Worm (Caenorhabditis elegans) whole organism, L1 larva: ENCODE measurements around the gene scl-3.

Experiments
- C16A3.4 ChIP-seq: fragments of 150-350 bp; optimal IDR thresholded peaks from 2 replicates; lab custom pipeline; 2014; ENCODE audit warnings: missing biosample characterization, missing genetic modification characterization
- F16B12.6 ChIP-seq: fragments of 150-350 bp; optimal IDR thresholded peaks from 2 replicates; lab custom pipeline; 2014; ENCODE audit warnings: missing biosample characterization, missing genetic modification characterization
- aha-1 ChIP-seq: fragments of 150-350 bp; optimal IDR thresholded peaks from 2 replicates; lab custom pipeline; 2014; ENCODE audit warnings: missing biosample characterization, missing genetic modification characterization
- alr-1 ChIP-seq: fragments of 200-800 bp; sonication (Bioruptor generic); optimal IDR thresholded peaks from 2 replicates; lab custom pipeline; 2018; ENCODE audit warnings: borderline replicate concordance, mild to moderate bottlenecking, missing genetic modification characterization, missing compliant biosample characterization
- ama-1 ChIP-seq: fragments of 150-350 bp; optimal IDR thresholded peaks from 2 replicates; lab custom pipeline; 2014
- blmp-1 ChIP-seq: fragments of 150-350 bp; optimal IDR thresholded peaks from 2 replicates; lab custom pipeline; 2014; ENCODE audit warnings: missing biosample characterization, missing genetic modification characterization
- ceh-63 ChIP-seq: fragments of 200-800 bp; sonication (Bioruptor generic); optimal IDR thresholded peaks from 2 replicates; lab custom pipeline; 2018; ENCODE audit warnings: mild to moderate bottlenecking, missing genetic modification characterization, missing compliant biosample characterization
- dpl-1 ChIP-seq, 3 experiments: fragments of 150-350 bp in 2 of 3; sonication (generic microtip) in 1 of 3; optimal IDR thresholded peaks; 2 replicates each; lab custom pipeline; 2014 to 2017; ENCODE audit warnings: missing biosample characterization in 3 of 3, missing genetic modification characterization in 3 of 3, missing genetic modification reagents in 3 of 3
- efl-1 ChIP-seq, 4 experiments: fragments of 150-350 bp; optimal IDR thresholded peaks in 3 of 4; peaks in 1 of 4; 1 replicate in 1 of 4; 2 replicates in 3 of 4; lab custom pipeline; 2014; ENCODE audit warnings: missing biosample characterization in 2 of 4, missing genetic modification characterization in 2 of 4, missing genetic modification reagents in 2 of 4
- efl-3 ChIP-seq: fragments of 200-800 bp; sonication (Bioruptor generic); optimal IDR thresholded peaks from 2 replicates; lab custom pipeline; 2018; ENCODE audit warnings: mild to moderate bottlenecking, missing genetic modification characterization, missing compliant biosample characterization
- egl-13 ChIP-seq: sonication (generic microtip); optimal IDR thresholded peaks from 2 replicates; lab custom pipeline; 2016; ENCODE audit warnings: missing genotype, missing genetic modification reagents, missing genetic modification characterization, missing compliant biosample characterization
- elt-2 ChIP-seq: sonication (generic microtip); optimal IDR thresholded peaks from 2 replicates; lab custom pipeline; 2016; ENCODE audit warnings: missing genetic modification characterization, mild to moderate bottlenecking, inconsistent platforms, missing compliant biosample characterization, missing genetic modification reagents
- fkh-8 ChIP-seq: sonication (generic microtip); optimal IDR thresholded peaks from 2 replicates; lab custom pipeline; 2016; ENCODE audit warnings: mild to moderate bottlenecking, missing genetic modification characterization, missing compliant biosample characterization
- hlh-4 ChIP-seq: sonication (generic microtip); optimal IDR thresholded peaks from 2 replicates; lab custom pipeline; 2016; ENCODE audit warnings: mild to moderate bottlenecking, missing genetic modification characterization, missing compliant biosample characterization
- jun-1 ChIP-seq: fragments of 150-350 bp; optimal IDR thresholded peaks from 2 replicates; lab custom pipeline; 2014; ENCODE audit warnings: missing biosample characterization, missing genetic modification reagents, missing genetic modification characterization
- lin-14 ChIP-seq: fragments of 200-800 bp; sonication (Bioruptor generic); optimal IDR thresholded peaks from 2 replicates; lab custom pipeline; 2018; ENCODE audit warnings: mild to moderate bottlenecking, missing genetic modification characterization, moderate library complexity, missing compliant biosample characterization
- lsy-2 ChIP-seq, 2 experiments: fragments of 150-350 bp; optimal IDR thresholded peaks; 2 replicates each; lab custom pipeline; 2014; ENCODE audit warnings: missing biosample characterization in 2 of 2, missing genetic modification characterization in 2 of 2
- mdl-1 ChIP-seq, 2 experiments: fragments of 150-350 bp; optimal IDR thresholded peaks; 2 replicates each; lab custom pipeline; 2014 to 2017; ENCODE audit warnings: missing biosample characterization in 2 of 2, missing genetic modification characterization in 2 of 2, inconsistent platforms in 1 of 2
- mef-2 ChIP-seq: fragments of 150-350 bp; optimal IDR thresholded peaks from 2 replicates; lab custom pipeline; 2014; ENCODE audit warnings: missing biosample characterization, missing genetic modification characterization
- mep-1 ChIP-seq: fragments of 150-350 bp; optimal IDR thresholded peaks from 2 replicates; lab custom pipeline; 2014; ENCODE audit warnings: missing biosample characterization, missing genetic modification characterization
- nhr-71 ChIP-seq: sonication (generic microtip); optimal IDR thresholded peaks from 2 replicates; lab custom pipeline; 2016; ENCODE audit warnings: mild to moderate bottlenecking, missing genetic modification characterization, moderate library complexity, missing compliant biosample characterization
- nhr-85 ChIP-seq: sonication (generic microtip); peaks from one replicate; lab custom pipeline; 2016; ENCODE audit warnings: missing genetic modification characterization, inconsistent platforms, missing compliant biosample characterization
- nhr-90 ChIP-seq: sonication (generic microtip); optimal IDR thresholded peaks from 2 replicates; lab custom pipeline; 2016; ENCODE audit warnings: mild to moderate bottlenecking, missing genetic modification characterization, missing compliant biosample characterization; ENCODE audit not compliant: poor library complexity
- pqm-1 ChIP-seq: sonication (generic microtip); optimal IDR thresholded peaks from 3 replicates; lab custom pipeline; 2017; ENCODE audit warnings: missing biosample characterization, missing genetic modification characterization
- rnt-1 ChIP-seq: sonication (generic microtip); optimal IDR thresholded peaks from 2 replicates; lab custom pipeline; 2016; ENCODE audit warnings: mild to moderate bottlenecking, missing genetic modification characterization, moderate library complexity, missing compliant biosample characterization
- skn-1 ChIP-seq: fragments of 150-350 bp; optimal IDR thresholded peaks from 2 replicates; lab custom pipeline; 2014; ENCODE audit warnings: missing biosample characterization, missing genetic modification characterization
- snpc-4 ChIP-seq: fragments of 150-350 bp; optimal IDR thresholded peaks from 2 replicates; lab custom pipeline; 2014; ENCODE audit warnings: missing biosample characterization, missing genetic modification characterization
- sptf-1 ChIP-seq: fragments of 150-350 bp; optimal IDR thresholded peaks from 2 replicates; lab custom pipeline; 2014; ENCODE audit warnings: missing biosample characterization, missing genetic modification characterization
- swsn-7 ChIP-seq: sonication (generic microtip); optimal IDR thresholded peaks from 2 replicates; lab custom pipeline; 2016; ENCODE audit warnings: missing genetic modification characterization, missing compliant biosample characterization
- tbx-2 ChIP-seq: sonication (generic microtip); optimal IDR thresholded peaks from 2 replicates; lab custom pipeline; 2016; ENCODE audit warnings: missing genetic modification characterization, missing compliant biosample characterization
- unc-62 ChIP-seq: fragments of 150-350 bp; optimal IDR thresholded peaks from 2 replicates; lab custom pipeline; 2014; ENCODE audit warnings: missing biosample characterization, missing genetic modification reagents, missing genetic modification characterization
- unc-86 ChIP-seq: sonication (generic microtip); optimal IDR thresholded peaks from 2 replicates; lab custom pipeline; 2016; ENCODE audit warnings: missing genetic modification characterization, missing compliant biosample characterization
- zag-1 ChIP-seq: fragments of 150-350 bp; optimal IDR thresholded peaks from 2 replicates; lab custom pipeline; 2014; ENCODE audit warnings: missing biosample characterization, missing genetic modification characterization
- zip-4 ChIP-seq: fragments of 200-800 bp; sonication (Bioruptor generic); optimal IDR thresholded peaks from 2 replicates; lab custom pipeline; 2018; ENCODE audit warnings: mild to moderate bottlenecking, missing genetic modification characterization, moderate library complexity, missing compliant biosample characterization
- ztf-11 ChIP-seq, 2 experiments: sonication (generic microtip); optimal IDR thresholded peaks; 2 replicates each; lab custom pipeline; 2016 to 2017; ENCODE audit warnings: missing genetic modification characterization in 2 of 2, missing biosample characterization in 1 of 2, missing compliant biosample characterization in 1 of 2

scl-3 gene

DNA sequence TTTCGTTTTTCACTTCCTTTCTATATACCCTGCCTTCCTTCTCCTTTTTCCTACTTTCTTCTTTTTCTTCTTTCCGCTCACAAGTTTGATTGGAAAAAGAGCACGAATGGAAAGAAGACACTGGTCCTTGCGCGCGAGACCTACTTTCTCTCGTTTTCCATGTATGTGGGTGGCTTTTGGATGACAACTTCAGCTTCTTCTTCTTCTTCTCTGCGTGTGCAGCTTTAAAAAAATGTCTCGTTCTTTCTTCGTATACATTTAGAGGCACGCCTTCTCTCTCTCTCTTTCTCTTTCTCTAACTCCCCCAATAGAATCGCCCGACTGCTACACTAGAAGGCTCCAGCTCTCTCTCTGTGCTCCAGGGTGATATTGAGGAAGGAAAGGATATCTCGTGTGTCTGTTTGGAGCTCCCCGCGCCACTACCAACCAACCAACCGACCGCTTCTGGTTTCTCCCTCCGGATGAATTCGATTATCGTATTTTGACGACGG lies 33.5 kb upstream of the scl-3 start (continued):
- peak in 1 of 3 experiments; percentile 24 for TF ChIP-seq dpl-1 (GFP tag; optimal IDR thresholded peaks at IDR 0.05; lab: Kevin White, UChicago)

DNA sequence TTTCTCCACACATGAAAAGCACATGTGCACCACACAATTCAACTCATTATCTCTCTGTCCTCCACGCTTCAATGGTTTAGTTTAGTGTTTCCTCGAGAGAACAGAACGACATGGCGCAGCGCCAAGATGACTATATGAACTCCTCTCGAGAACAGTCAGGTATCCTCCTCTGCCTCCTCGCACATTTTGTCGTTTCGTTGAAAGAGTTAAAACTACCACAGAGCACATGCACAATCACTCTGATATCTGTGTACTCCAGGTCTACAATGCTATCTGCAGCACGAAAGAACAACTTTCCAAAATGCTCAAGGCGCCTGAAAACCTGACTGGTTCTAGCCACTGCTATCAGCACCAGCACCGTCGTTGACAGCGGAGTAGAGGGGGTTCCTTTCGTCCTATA lies 32.6 kb upstream of the scl-3 start:
- TF ChIP-seq efl-1 (optimal IDR thresholded peaks at IDR 0.05; lab: Kevin White, UChicago) = no peak
- TF ChIP-seq efl-1 (GFP tag; optimal IDR thresholded peaks at IDR 0.05 in 1 of 2; lab: Kevin White, UChicago) = peak in 1 of 2 experiments; percentile 70
- peak; percentile 75 for TF ChIP-seq elt-2 (tag; lab: Kevin White, UChicago)
- no peak for TF ChIP-seq lin-14 (GFP tag; lab: Kevin White, UChicago)
- TF ChIP-seq ceh-63 (GFP tag; lab: Kevin White, UChicago) = no peak

DNA sequence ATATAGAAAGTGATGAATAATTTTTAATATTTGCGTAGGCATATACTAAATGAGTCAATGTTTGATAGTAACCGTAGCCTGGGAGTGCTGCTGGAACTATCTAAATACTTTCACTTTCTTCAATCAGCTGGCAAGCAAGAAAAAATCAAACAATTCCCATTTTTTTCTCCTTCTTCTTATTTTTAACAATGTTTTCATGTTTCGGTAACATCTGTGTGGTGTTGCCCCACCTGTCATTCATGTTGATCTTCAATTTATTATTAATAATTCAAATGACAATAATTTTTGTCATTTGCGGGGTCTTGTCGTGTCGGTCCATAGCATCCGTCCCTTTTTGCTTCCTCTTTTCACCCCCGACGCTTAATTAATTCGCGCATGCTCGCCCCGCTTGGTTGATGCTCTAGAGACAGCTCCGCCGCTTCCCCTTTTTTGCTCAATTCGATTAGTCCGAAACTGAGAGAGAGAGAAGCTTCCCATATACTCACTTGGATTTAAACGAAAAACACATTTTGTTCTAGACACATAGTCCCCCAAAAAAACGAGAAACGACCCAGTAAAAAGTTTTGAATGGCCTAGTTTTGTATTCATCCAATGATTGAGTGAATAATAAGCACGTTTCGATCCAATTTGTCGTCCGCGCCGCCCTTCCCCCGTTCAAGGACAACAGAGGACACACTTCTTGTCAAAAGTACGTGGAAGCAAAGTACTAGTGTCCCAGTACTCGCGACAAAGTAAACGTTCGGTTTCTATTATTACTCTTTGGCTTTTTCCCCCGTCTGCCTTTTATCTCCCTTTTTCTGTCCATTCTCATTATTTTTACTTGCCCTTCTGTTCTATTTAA lies 31.4 kb upstream of the scl-3 start:
- no peak for TF ChIP-seq zip-4 (GFP tag; lab: Kevin White, UChicago)
- peak; percentile 42 for TF ChIP-seq tbx-2 (tag; lab: Kevin White, UChicago)
- TF ChIP-seq ztf-11 (tag; optimal IDR thresholded peaks at IDR 0.05; lab: Kevin White, UChicago) = peak in 1 of 2 experiments; percentile 15
- TF ChIP-seq nhr-71 (tag; lab: Kevin White, UChicago) = peak; percentile 23
- TF ChIP-seq unc-86 (tag; lab: Kevin White, UChicago) = peak; percentile 1
- peak; percentile 8 for TF ChIP-seq fkh-8
- TF ChIP-seq skn-1 (tag; lab: Kevin White, UChicago) = no peak
- TF ChIP-seq egl-13 (tag; lab: Kevin White, UChicago) = peak; percentile 63
- peak; percentile 70 for TF ChIP-seq lin-14 (GFP tag; lab: Kevin White, UChicago)
- TF ChIP-seq, all 84 proteins: peak for 7

DNA sequence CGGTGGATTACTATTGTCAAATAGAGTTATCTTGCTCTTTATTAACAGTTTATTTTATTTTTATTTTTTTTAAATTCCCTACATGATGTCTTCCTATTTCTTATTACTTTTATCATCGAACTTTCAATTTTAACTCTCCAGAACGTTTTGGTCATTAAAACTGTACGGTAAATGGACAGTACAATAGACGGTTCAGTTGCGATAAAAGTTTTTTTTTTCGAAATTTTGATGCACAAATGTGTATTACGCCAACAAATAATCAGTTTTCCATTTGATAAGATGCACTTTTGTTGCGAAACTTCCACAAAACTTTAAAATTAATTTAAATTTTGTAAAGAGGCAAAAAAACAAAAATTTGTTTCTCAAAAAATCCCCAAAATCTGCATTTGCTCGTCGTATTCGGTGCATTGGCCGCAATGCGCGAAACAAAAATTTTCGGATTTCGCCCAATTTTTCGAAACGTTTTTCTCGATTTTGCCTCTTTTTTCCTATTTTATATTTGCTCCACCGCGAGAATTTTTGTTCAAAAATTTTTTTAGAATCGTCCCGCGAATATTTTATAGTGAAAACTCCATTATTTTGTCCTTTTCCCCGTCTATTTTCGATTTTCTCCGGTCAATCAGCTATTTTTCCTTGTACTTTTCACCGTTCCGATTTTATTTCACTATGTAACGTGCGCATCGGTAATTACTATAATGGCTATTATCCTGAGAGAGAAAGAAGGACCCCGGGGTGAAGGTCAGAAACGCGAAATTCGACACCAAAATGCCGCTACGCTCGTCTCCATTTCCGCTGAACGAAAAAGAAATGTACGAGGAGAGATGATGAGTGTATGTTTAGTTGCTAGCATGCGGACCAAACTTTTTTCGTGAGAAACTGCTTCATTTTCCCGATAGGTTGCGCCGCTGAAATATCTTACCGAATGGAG lies 30.4 kb upstream of the scl-3 start:
- TF ChIP-seq mep-1 (no peak), blmp-1 (tag; lab: Kevin White, UChicago) (peak; percentile 16), efl-1 (optimal IDR thresholded peaks at IDR 0.05; lab: Kevin White, UChicago) (peak; percentile 29 to 44), efl-1 (GFP tag; optimal IDR thresholded peaks at IDR 0.05 in 1 of 2; lab: Kevin White, UChicago) (peak; percentile 68 to 95), F16B12.6 (tag; lab: Kevin White, UChicago) (peak; percentile 47), elt-2 (tag; lab: Kevin White, UChicago) (peak; percentile 3), dpl-1 (GFP tag; optimal IDR thresholded peaks at IDR 0.05; lab: Kevin White, UChicago) (peak in 2 of 3 experiments; percentile 2 to 36), swsn-7 (tag; lab: Kevin White, UChicago) (no peak), nhr-71 (tag; lab: Kevin White, UChicago) (no peak)
- TF ChIP-seq, all 84 proteins: peak for 5

DNA sequence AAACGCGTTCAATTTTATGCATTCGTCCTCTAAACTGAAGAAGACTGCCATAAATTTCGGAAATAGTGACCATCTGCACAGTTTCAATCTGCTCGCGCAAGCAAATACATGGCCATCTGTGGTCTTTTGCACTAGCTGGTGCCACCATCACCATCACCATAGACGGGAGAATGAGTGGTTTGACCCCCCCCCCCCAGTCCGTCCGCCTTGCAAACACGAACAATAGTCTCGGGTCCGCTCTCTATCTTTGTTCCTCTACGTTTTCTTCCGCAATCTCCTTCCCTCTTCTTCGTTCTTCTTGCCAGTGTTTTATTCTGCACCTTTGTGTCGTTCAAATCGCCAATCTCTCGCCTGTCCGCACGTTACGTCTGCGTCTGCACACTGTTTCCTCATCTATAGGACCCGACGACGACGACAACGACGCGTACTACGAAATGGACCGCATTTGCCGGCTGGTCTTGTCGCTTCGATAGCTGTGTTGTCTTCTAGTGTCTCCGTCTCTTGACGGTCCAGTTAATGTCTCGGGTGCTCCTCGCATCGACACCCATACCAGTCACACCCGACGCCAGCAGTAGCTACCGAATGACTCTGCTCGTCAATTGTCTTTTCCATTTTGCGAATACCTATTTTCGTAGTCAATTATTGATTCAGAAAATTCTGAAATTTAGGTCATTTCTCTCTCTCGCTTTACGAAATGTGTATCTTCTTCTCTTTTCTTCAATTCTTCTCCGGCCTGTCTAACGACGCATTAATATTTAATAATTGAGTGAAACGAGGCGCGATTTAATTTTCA lies 29.5 kb upstream of the scl-3 start:
- TF ChIP-seq egl-13 (tag; lab: Kevin White, UChicago) = no peak
- TF ChIP-seq jun-1 (tag; lab: Kevin White, UChicago) = no peak
- no peak for TF ChIP-seq snpc-4 (tag; lab: Kevin White, UChicago)
- TF ChIP-seq mef-2 (tag; lab: Kevin White, UChicago) = no peak
- TF ChIP-seq sptf-1 (tag; lab: Kevin White, UChicago) = no peak
- peak; percentile 21 for TF ChIP-seq rnt-1 (tag; lab: Kevin White, UChicago)
- TF ChIP-seq C16A3.4 (tag; lab: Kevin White, UChicago) = peak; percentile 3
- no peak for TF ChIP-seq efl-3
- peak; percentile 74 for TF ChIP-seq nhr-85
- no peak for TF ChIP-seq aha-1 (tag; lab: Kevin White, UChicago)
- TF ChIP-seq alr-1 (tag; lab: Kevin White, UChicago) = no peak
- TF ChIP-seq lsy-2 (tag; optimal IDR thresholded peaks at IDR 0.05; lab: Kevin White, UChicago) = peak in 1 of 2 experiments; percentile 11
- no peak for TF ChIP-seq nhr-90
- no peak for TF ChIP-seq ama-1 (lab: Kevin White, UChicago)
- TF ChIP-seq efl-1 (optimal IDR thresholded peaks at IDR 0.05; lab: Kevin White, UChicago) = peak in 1 of 2 experiments; percentile 3
- TF ChIP-seq efl-1 (GFP tag; optimal IDR thresholded peaks at IDR 0.05 in 1 of 2; lab: Kevin White, UChicago) = peak in 1 of 2 experiments; percentile 77
- no peak for TF ChIP-seq zag-1
- no peak for TF ChIP-seq unc-62
- TF ChIP-seq mdl-1 (tag; optimal IDR thresholded peaks at IDR 0.05; lab: Kevin White, UChicago) = no peak
- peak; percentile 82 for TF ChIP-seq lin-14 (GFP tag; lab: Kevin White, UChicago)
- peak; percentile 22 for TF ChIP-seq swsn-7 (tag; lab: Kevin White, UChicago)
- no peak for TF ChIP-seq hlh-4 (tag; lab: Kevin White, UChicago)
- TF ChIP-seq pqm-1 = no peak
- peak; percentile 32 for TF ChIP-seq blmp-1 (tag; lab: Kevin White, UChicago)
- no peak for TF ChIP-seq nhr-71 (tag; lab: Kevin White, UChicago)
